Fruit fly (Drosophila melanogaster) whole organism, wandering third instar larva: ENCODE results near the gene CG9922.

Source experiments
- Abd-B ChIP-seq: fragments of >200 bp; optimal IDR thresholded peaks from 2 replicates; lab custom pipeline; 2017; ENCODE audit warnings: missing biosample characterization, missing genetic modification characterization
- CG32264 ChIP-seq: fragments of 200-800 bp; sonication (Bioruptor generic); optimal IDR thresholded peaks from 2 replicates; lab custom pipeline; 2016; ENCODE audit warnings: missing biosample characterization, missing genetic modification characterization
- CrebA ChIP-seq: fragments of 200-800 bp; sonication (Bioruptor generic); optimal IDR thresholded peaks from 2 replicates; lab custom pipeline; 2016; ENCODE audit warnings: missing biosample characterization, mild to moderate bottlenecking, missing genetic modification characterization, borderline replicate concordance
- Dfd ChIP-seq: fragments of >200 bp; optimal IDR thresholded peaks from 2 replicates; lab custom pipeline; 2017; ENCODE audit warnings: missing biosample characterization, missing genetic modification characterization
- Dif ChIP-seq: fragments of 200-275, 200-300 bp; sonication (Bioruptor generic); optimal IDR thresholded peaks from 2 replicates; lab custom pipeline; 2018; ENCODE audit warnings: missing biosample characterization, missing genetic modification characterization; ENCODE audit not compliant: partially characterized antibody
- GATAd ChIP-seq: sonication (Bioruptor generic); optimal IDR thresholded peaks from 2 replicates; lab custom pipeline; 2016; ENCODE audit warnings: missing biosample characterization, missing genetic modification characterization
- HLH106 ChIP-seq: fragments of 200-800 bp; optimal IDR thresholded peaks from 3 replicates; lab custom pipeline; 2019; ENCODE audit warnings: missing biosample characterization, mild to moderate bottlenecking, missing genetic modification characterization, moderate library complexity
- Hnf4 ChIP-seq: fragments of 200-800 bp; sonication (Bioruptor generic); optimal IDR thresholded peaks from 2 replicates; lab custom pipeline; 2016; ENCODE audit warnings: missing biosample characterization, mild to moderate bottlenecking, missing genetic modification characterization
- Hr78 ChIP-seq: fragments of >200 bp; optimal IDR thresholded peaks from 2 replicates; lab custom pipeline; 2017; ENCODE audit warnings: missing biosample characterization, missing genetic modification characterization
- Hr83 ChIP-seq: fragments of 200-300 bp; sonication (Bioruptor generic); optimal IDR thresholded peaks from 2 replicates; lab custom pipeline; 2016; ENCODE audit warnings: missing biosample characterization, mild to moderate bottlenecking, missing genetic modification characterization, moderate library complexity; ENCODE audit not compliant: poor library complexity, severe bottlenecking
- Mio ChIP-seq: sonication (Bioruptor generic); optimal IDR thresholded peaks from 2 replicates; lab custom pipeline; 2016; ENCODE audit warnings: missing biosample characterization, missing genetic modification characterization
- Myc ChIP-seq: fragments of >200 bp; optimal IDR thresholded peaks from 2 replicates; lab custom pipeline; 2017
- OdsH ChIP-seq: fragments of 200-800 bp; sonication (Bioruptor generic); optimal IDR thresholded peaks from 2 replicates; lab custom pipeline; 2016; ENCODE audit warnings: missing biosample characterization, mild to moderate bottlenecking, missing genetic modification characterization
- Rel ChIP-seq, 2 experiments: fragments of 200-800 bp; sonication (Bioruptor generic) in 1 of 2; optimal IDR thresholded peaks; 2 replicates in 1 of 2; 3 replicates in 1 of 2; lab custom pipeline; 2016 to 2019; ENCODE audit warnings: mild to moderate bottlenecking in 2 of 2, missing biosample characterization in 2 of 2, missing genetic modification characterization in 2 of 2, moderate library complexity in 1 of 2
- Sp1 ChIP-seq: fragments of 200-800 bp; sonication (Bioruptor generic); optimal IDR thresholded peaks from 3 replicates; lab custom pipeline; 2019; ENCODE audit warnings: missing biosample characterization, mild to moderate bottlenecking, missing genetic modification characterization, moderate library complexity
- Vsx2 ChIP-seq: fragments of 200-300, 225-300 bp; sonication (Bioruptor generic); optimal IDR thresholded peaks from 2 replicates; lab custom pipeline; 2018; ENCODE audit warnings: missing biosample characterization, missing genetic modification characterization; ENCODE audit not compliant: partially characterized antibody
- brk ChIP-seq: fragments of 200-800 bp; sonication (Bioruptor generic); optimal IDR thresholded peaks from 2 replicates; lab custom pipeline; 2016; ENCODE audit warnings: missing biosample characterization, mild to moderate bottlenecking, missing genetic modification characterization
- dl ChIP-seq, 2 experiments: fragments of 175-275, 200-275 bp in 1 of 2; fragments of 200-275 bp in 1 of 2; sonication (Bioruptor generic); optimal IDR thresholded peaks; lab custom pipeline; 2018; ENCODE audit warnings: mild to moderate bottlenecking in 2 of 2, missing biosample characterization in 2 of 2, missing genetic modification characterization in 2 of 2, moderate library complexity in 2 of 2; ENCODE audit not compliant: partially characterized antibody in 2 of 2, insufficient read depth in 1 of 2
- dmrt93B ChIP-seq: fragments of 200-800 bp; sonication (Bioruptor generic); optimal IDR thresholded peaks from 2 replicates; lab custom pipeline; 2018; ENCODE audit warnings: missing biosample characterization, mild to moderate bottlenecking, missing genetic modification characterization
- dsf ChIP-seq: sonication (Bioruptor generic); optimal IDR thresholded peaks from 2 replicates; lab custom pipeline; 2016; ENCODE audit warnings: missing biosample characterization, missing genetic modification characterization, borderline replicate concordance
- ey ChIP-seq: fragments of 200-800 bp; sonication (Bioruptor generic); optimal IDR thresholded peaks from 2 replicates; lab custom pipeline; 2016; ENCODE audit warnings: missing biosample characterization, missing genetic modification characterization
- foxo ChIP-seq, 2 experiments: fragments of 200-800 bp; sonication (Bioruptor generic); optimal IDR thresholded peaks; 2 replicates in 1 of 2; 3 replicates in 1 of 2; lab custom pipeline; 2016 to 2017; ENCODE audit warnings: missing biosample characterization in 2 of 2, missing genetic modification characterization in 2 of 2
- fru ChIP-seq: fragments of 200-800 bp; sonication (Bioruptor generic); optimal IDR thresholded peaks from 3 replicates; lab custom pipeline; 2016; ENCODE audit warnings: missing biosample characterization, mild to moderate bottlenecking, missing genetic modification characterization
- h ChIP-seq: fragments of 200-800 bp; sonication (Bioruptor generic); optimal IDR thresholded peaks from 3 replicates; lab custom pipeline; 2016; ENCODE audit warnings: missing biosample characterization, mild to moderate bottlenecking, missing genetic modification characterization
- jim ChIP-seq: fragments of 175-275, 200-325 bp; sonication (Bioruptor generic); optimal IDR thresholded peaks from 2 replicates; lab custom pipeline; 2016; ENCODE audit warnings: missing biosample characterization, mild to moderate bottlenecking, missing genetic modification characterization
- lola ChIP-seq: fragments of >200 bp; optimal IDR thresholded peaks from 2 replicates; lab custom pipeline; 2017; ENCODE audit warnings: missing biosample characterization, missing genetic modification characterization
- psq ChIP-seq: fragments of 200-800 bp; sonication (Bioruptor generic); optimal IDR thresholded peaks from 3 replicates; lab custom pipeline; 2017; ENCODE audit warnings: missing biosample characterization, mild to moderate bottlenecking, missing genetic modification characterization, moderate library complexity
- rgr ChIP-seq: fragments of 200-800 bp; sonication (Bioruptor generic); optimal IDR thresholded peaks from 3 replicates; lab custom pipeline; 2016; ENCODE audit warnings: missing biosample characterization, mild to moderate bottlenecking, missing genetic modification characterization
- sage ChIP-seq: fragments of 200-800 bp; sonication (Bioruptor generic); optimal IDR thresholded peaks from 2 replicates; lab custom pipeline; 2016; ENCODE audit warnings: missing biosample characterization, mild to moderate bottlenecking, missing genetic modification characterization
- sv ChIP-seq: fragments of 200-800 bp; sonication (Bioruptor generic); optimal IDR thresholded peaks from 3 replicates; lab custom pipeline; 2016; ENCODE audit warnings: missing biosample characterization, missing genetic modification characterization
- tai ChIP-seq: sonication (Bioruptor generic); optimal IDR thresholded peaks from 2 replicates; lab custom pipeline; 2016; ENCODE audit warnings: missing biosample characterization, missing genetic modification characterization
- usp ChIP-seq: fragments of >200 bp; optimal IDR thresholded peaks from 2 replicates; lab custom pipeline; 2017; ENCODE audit warnings: missing biosample characterization, missing genetic modification characterization
- woc ChIP-seq: sonication (Bioruptor generic); optimal IDR thresholded peaks from 2 replicates; lab custom pipeline; 2016; ENCODE audit warnings: missing biosample characterization, mild to moderate bottlenecking, missing genetic modification characterization

The CG9922 gene

DNA sequence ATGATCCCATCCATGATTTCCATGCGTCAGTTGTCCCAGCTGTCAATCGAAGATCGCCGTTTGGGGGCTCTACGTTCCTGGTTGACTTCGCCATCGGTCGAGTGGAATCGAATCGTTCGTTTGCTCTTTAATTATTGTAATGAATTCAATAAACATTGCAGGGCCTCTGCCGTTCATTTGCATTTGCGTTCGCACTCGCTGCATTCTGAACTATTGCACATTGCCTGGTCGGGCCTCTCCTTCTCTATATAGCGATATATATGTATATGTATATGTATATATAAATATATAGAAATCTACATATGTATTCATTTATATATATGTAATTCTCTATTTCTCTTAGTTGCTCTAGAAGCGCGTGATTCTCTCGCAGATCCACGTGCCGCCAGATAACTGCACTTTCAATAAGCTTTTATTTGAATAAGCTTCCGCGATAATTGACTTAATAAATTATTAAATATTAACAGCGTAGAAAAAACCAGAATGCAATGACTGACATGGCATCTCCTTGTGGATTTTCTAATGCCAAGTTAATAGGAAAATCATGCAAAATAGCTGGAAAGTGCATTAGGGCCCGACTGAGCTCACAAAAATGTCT, 23.6 kb upstream of the CG9922 start:
- TF ChIP-seq sv (GFP tag; lab: Kevin White, UChicago) (no peak), sage (GFP tag; lab: Kevin White, UChicago) (no peak), rgr (GFP tag; lab: Kevin White, UChicago) (no peak), h (GFP tag; lab: Kevin White, UChicago) (no peak), usp (GFP tag; lab: Kevin White, UChicago) (no peak), Rel (GFP tag; optimal IDR thresholded peaks at IDR 0.05; lab: Kevin White, UChicago) (no peak), Rel (tag; optimal IDR thresholded peaks at IDR 0.05; lab: Kevin White, UChicago) (no peak), foxo (GFP tag; optimal IDR thresholded peaks at IDR 0.05; lab: Kevin White, UChicago) (no peak), dsf (GFP tag; lab: Kevin White, UChicago) (no peak), tai (no peak), CG32264 (no peak), Mio (GFP tag; lab: Kevin White, UChicago) (no peak), Abd-B (no peak), Myc (no peak), ey (GFP tag; lab: Kevin White, UChicago) (no peak), Hr83 (GFP tag; lab: Kevin White, UChicago) (no peak)

dm6 chr3R:14058531-14059431, 22.6 kb upstream of the CG9922 start:
- TF ChIP-seq h (GFP tag; lab: Kevin White, UChicago) (peak; percentile 53), foxo (GFP tag; optimal IDR thresholded peaks at IDR 0.05; lab: Kevin White, UChicago) (no peak), Hnf4 (peak; percentile 24)

- TF ChIP-seq Vsx2 (GFP tag; lab: Kevin White, UChicago) (peak; percentile 63), dl (GFP tag; optimal IDR thresholded peaks at IDR 0.05; lab: Kevin White, UChicago; ENCODE audit: insufficient read depth in 1 of 2, partially characterized antibody in 2 of 2) (peak; percentile 52 to 60), CrebA (GFP tag; lab: Kevin White, UChicago) (peak; percentile 71), Rel (GFP tag; optimal IDR thresholded peaks at IDR 0.05; lab: Kevin White, UChicago) (peak; percentile 65), Rel (tag; optimal IDR thresholded peaks at IDR 0.05; lab: Kevin White, UChicago) (no peak), Dif (GFP tag; lab: Kevin White, UChicago) (peak; percentile 84), dmrt93B (GFP tag; lab: Kevin White, UChicago) (no peak), lola (no peak), sage (GFP tag; lab: Kevin White, UChicago) (peak; percentile 81), foxo (GFP tag; optimal IDR thresholded peaks at IDR 0.05; lab: Kevin White, UChicago) (peak in 1 of 2 experiments; percentile 7), Mio (GFP tag; lab: Kevin White, UChicago) (no peak), Dfd (peak; percentile 3)
Measured at dm6 chr3R:14057132-14057855, 21.1 kb upstream of the CG9922 start.

- TF ChIP-seq CrebA (GFP tag; lab: Kevin White, UChicago) (peak; percentile 14), Dfd (no peak), ey (GFP tag; lab: Kevin White, UChicago) (peak; percentile 39), OdsH (peak; percentile 68), Abd-B (no peak), h (GFP tag; lab: Kevin White, UChicago) (peak; percentile 69), Hr83 (GFP tag; lab: Kevin White, UChicago) (peak; percentile 80), lola (no peak), Hnf4 (peak; percentile 42), Rel (GFP tag; optimal IDR thresholded peaks at IDR 0.05; lab: Kevin White, UChicago) (no peak), Rel (tag; optimal IDR thresholded peaks at IDR 0.05; lab: Kevin White, UChicago) (no peak), Hr78 (GFP tag; lab: Kevin White, UChicago) (no peak), Myc (peak; percentile 18), tai (no peak), Sp1 (peak; percentile 78), Dif (GFP tag; lab: Kevin White, UChicago) (peak; percentile 83), Vsx2 (GFP tag; lab: Kevin White, UChicago) (peak; percentile 4), jim (GFP tag; lab: Kevin White, UChicago) (peak; percentile 66), fru (GFP tag; lab: Kevin White, UChicago) (peak; percentile 65), foxo (GFP tag; optimal IDR thresholded peaks at IDR 0.05; lab: Kevin White, UChicago) (peak; percentile 68 to 69), CG32264 (peak; percentile 45), dl (GFP tag; optimal IDR thresholded peaks at IDR 0.05; lab: Kevin White, UChicago; ENCODE audit: insufficient read depth in 1 of 2, partially characterized antibody in 2 of 2) (peak in 1 of 2 experiments; percentile 78), psq (peak; percentile 69), rgr (GFP tag; lab: Kevin White, UChicago) (peak; percentile 69), GATAd (no peak), brk (GFP tag; lab: Kevin White, UChicago) (peak; percentile 32), sv (GFP tag; lab: Kevin White, UChicago) (no peak), HLH106 (peak; percentile 77), woc (peak; percentile 15)
Measured at dm6 chr3R:14056320-14057053, 20.3 kb upstream of the CG9922 start, which contains the start of gene foxo. Gene foxo (plus strand): TSS chr3R:14056945.
